Worm (Caenorhabditis elegans) whole organism, early embryonic: ENCODE data around the gene C18H7.1.
A peak's percentile ranks its signal among the peaks of the same experiment; 100 is the strongest.

Experiments
- B0310.2 ChIP-seq: sonication (generic microtip); optimal IDR thresholded peaks from 2 replicates; lab custom pipeline; 2016; ENCODE audit warnings: mild to moderate bottlenecking, missing genetic modification characterization, missing compliant biosample characterization
- F13C5.2 ChIP-seq: sonication (generic microtip); optimal IDR thresholded peaks from 2 replicates; lab custom pipeline; 2017; ENCODE audit warnings: mild to moderate bottlenecking, missing genetic modification characterization, inconsistent platforms, missing compliant biosample characterization
- aly-1 ChIP-seq: sonication (generic microtip); optimal IDR thresholded peaks from 2 replicates; lab custom pipeline; 2016; ENCODE audit warnings: missing genetic modification characterization, missing compliant biosample characterization
- ama-1 ChIP-seq: fragments of 150-350 bp; optimal IDR thresholded peaks from 2 replicates; lab custom pipeline; 2014
- ceh-13 ChIP-seq: fragments of 200-800 bp; sonication (Bioruptor generic); optimal IDR thresholded peaks from 2 replicates; lab custom pipeline; 2018; ENCODE audit warnings: mild to moderate bottlenecking, missing genetic modification characterization, missing compliant biosample characterization
- ceh-36 ChIP-seq: sonication (generic microtip); optimal IDR thresholded peaks from 2 replicates; lab custom pipeline; 2016; ENCODE audit warnings: missing genetic modification characterization, inconsistent platforms, missing compliant biosample characterization
- ets-7 ChIP-seq: sonication (generic microtip); optimal IDR thresholded peaks from 2 replicates; lab custom pipeline; 2016; ENCODE audit warnings: missing genotype, missing genetic modification characterization, missing compliant biosample characterization
- flt-1 ChIP-seq: fragments of 200-800 bp; sonication (Bioruptor generic); IDR thresholded peaks from 2 replicates; pipeline ENCODE4 v1.3.6; 2022; ENCODE audit warnings: missing genetic modification characterization, missing compliant biosample characterization
- hmbx-1 ChIP-seq: sonication (generic microtip); optimal IDR thresholded peaks from 2 replicates; lab custom pipeline; 2016; ENCODE audit warnings: mild to moderate bottlenecking, missing genetic modification characterization, missing compliant biosample characterization
- hmg-4 ChIP-seq: fragments of 200-800 bp; sonication (Bioruptor generic); optimal IDR thresholded peaks from 2 replicates; lab custom pipeline; 2018; ENCODE audit warnings: mild to moderate bottlenecking, missing genetic modification characterization, missing compliant biosample characterization
- hnd-1 ChIP-seq: sonication (generic microtip); optimal IDR thresholded peaks from 2 replicates; lab custom pipeline; 2016; ENCODE audit warnings: missing genetic modification characterization, missing compliant biosample characterization
- pes-1 ChIP-seq: fragments of 200-800 bp; sonication (Bioruptor generic); IDR thresholded peaks from 2 replicates; pipeline ENCODE4 v1.3.6; 2022; ENCODE audit warnings: missing genetic modification reagents, missing genetic modification characterization, missing compliant biosample characterization
- scrt-1 ChIP-seq: fragments of 200-800 bp; sonication (Bioruptor generic); IDR thresholded peaks from 2 replicates; pipeline ENCODE4 v1.3.6; 2022; ENCODE audit warnings: missing genetic modification characterization, missing compliant biosample characterization
- sea-1 ChIP-seq: fragments of 200-800 bp; sonication (Bioruptor generic); conservative IDR thresholded peaks from 2 replicates; pipeline ENCODE4 v1.3.6; 2022; ENCODE audit warnings: missing genetic modification characterization, missing compliant biosample characterization
- tbx-11 ChIP-seq: fragments of 200-800 bp; sonication (Bioruptor generic); IDR thresholded peaks from 2 replicates; pipeline ENCODE4 v1.3.6; 2022; ENCODE audit warnings: missing genetic modification characterization, missing compliant biosample characterization
- tbx-37 ChIP-seq: fragments of 200-800 bp; sonication (Bioruptor generic); conservative IDR thresholded peaks from 2 replicates; pipeline ENCODE4 v1.3.6; 2022; ENCODE audit warnings: missing genetic modification reagents, missing genetic modification characterization, missing compliant biosample characterization
- tra-4 ChIP-seq: sonication (generic microtip); optimal IDR thresholded peaks from 2 replicates; lab custom pipeline; 2017; ENCODE audit warnings: missing genetic modification characterization, missing compliant biosample characterization

The C18H7.1 gene

DNA sequence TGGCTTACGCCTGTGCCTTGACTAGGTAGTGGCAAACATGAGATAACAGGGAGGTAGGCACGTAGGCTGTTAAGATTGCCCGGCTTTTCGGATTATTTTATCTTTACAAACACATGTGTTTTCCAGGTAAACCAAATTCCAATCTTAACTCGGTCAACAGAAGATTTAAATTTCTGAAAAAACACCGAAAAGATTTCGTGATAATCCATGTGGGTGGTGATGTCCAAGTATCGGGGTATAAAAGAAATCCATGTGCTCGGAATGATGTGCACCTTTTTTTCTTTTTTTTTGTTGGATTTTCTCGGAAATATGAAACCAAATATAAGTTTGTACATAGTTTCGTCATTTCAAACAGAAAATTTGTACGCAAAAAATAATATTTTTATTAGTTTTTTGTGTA is 28.1 kb downstream of the C18H7.1 start:
- no peak for TF ChIP-seq tbx-37 (GFP tag; lab: Robert Waterston, UW)
- no peak for TF ChIP-seq hnd-1 (tag; lab: Kevin White, UChicago)
- TF ChIP-seq sea-1 (GFP tag; lab: Robert Waterston, UW) = no peak
- TF ChIP-seq pes-1 (GFP tag; lab: Robert Waterston, UW) = no peak
- TF ChIP-seq flt-1 (GFP tag; lab: Robert Waterston, UW) = no peak
- TF ChIP-seq hmbx-1 = no peak
- no peak for TF ChIP-seq ama-1 (lab: Kevin White, UChicago)
- TF ChIP-seq ceh-36 (tag; lab: Kevin White, UChicago) = no peak
- no peak for TF ChIP-seq tbx-11 (GFP tag; lab: Robert Waterston, UW)
- no peak for TF ChIP-seq hmg-4 (GFP tag; lab: Kevin White, UChicago)
- no peak for TF ChIP-seq ets-7 (tag; lab: Kevin White, UChicago)
- TF ChIP-seq scrt-1 (GFP tag; lab: Robert Waterston, UW) = no peak
- TF ChIP-seq B0310.2 (tag; lab: Kevin White, UChicago) = no peak
- no peak for TF ChIP-seq ceh-13 (GFP tag; lab: Kevin White, UChicago)
- no peak for TF ChIP-seq tra-4 (tag; lab: Kevin White, UChicago)
- no peak for TF ChIP-seq F13C5.2
- no peak for TF ChIP-seq aly-1 (tag; lab: Kevin White, UChicago)

ce11 chrIV:648362-648761 is 33.0 kb downstream of the C18H7.1 start:
- TF ChIP-seq ets-7 (tag; lab: Kevin White, UChicago) (no peak), B0310.2 (tag; lab: Kevin White, UChicago) (no peak), flt-1 (GFP tag; lab: Robert Waterston, UW) (no peak), tbx-11 (GFP tag; lab: Robert Waterston, UW) (no peak), tra-4 (tag; lab: Kevin White, UChicago) (no peak), aly-1 (tag; lab: Kevin White, UChicago) (no peak), ceh-13 (GFP tag; lab: Kevin White, UChicago) (no peak), sea-1 (GFP tag; lab: Robert Waterston, UW) (no peak), hmbx-1 (no peak), tbx-37 (GFP tag; lab: Robert Waterston, UW) (no peak), ama-1 (lab: Kevin White, UChicago) (no peak), hnd-1 (tag; lab: Kevin White, UChicago) (no peak), hmg-4 (GFP tag; lab: Kevin White, UChicago) (no peak), ceh-36 (tag; lab: Kevin White, UChicago) (no peak)

- TF ChIP-seq scrt-1 (GFP tag; lab: Robert Waterston, UW) (no peak), B0310.2 (tag; lab: Kevin White, UChicago) (no peak), sea-1 (GFP tag; lab: Robert Waterston, UW) (no peak), tra-4 (tag; lab: Kevin White, UChicago) (no peak), ama-1 (lab: Kevin White, UChicago) (no peak)
Observed at ce11 chrIV:649365-649764, 34.0 kb downstream of the C18H7.1 start, which contains the start of gene K11H12.9. TSS of gene K11H12.9 (plus strand) at chrIV:649665.

DNA sequence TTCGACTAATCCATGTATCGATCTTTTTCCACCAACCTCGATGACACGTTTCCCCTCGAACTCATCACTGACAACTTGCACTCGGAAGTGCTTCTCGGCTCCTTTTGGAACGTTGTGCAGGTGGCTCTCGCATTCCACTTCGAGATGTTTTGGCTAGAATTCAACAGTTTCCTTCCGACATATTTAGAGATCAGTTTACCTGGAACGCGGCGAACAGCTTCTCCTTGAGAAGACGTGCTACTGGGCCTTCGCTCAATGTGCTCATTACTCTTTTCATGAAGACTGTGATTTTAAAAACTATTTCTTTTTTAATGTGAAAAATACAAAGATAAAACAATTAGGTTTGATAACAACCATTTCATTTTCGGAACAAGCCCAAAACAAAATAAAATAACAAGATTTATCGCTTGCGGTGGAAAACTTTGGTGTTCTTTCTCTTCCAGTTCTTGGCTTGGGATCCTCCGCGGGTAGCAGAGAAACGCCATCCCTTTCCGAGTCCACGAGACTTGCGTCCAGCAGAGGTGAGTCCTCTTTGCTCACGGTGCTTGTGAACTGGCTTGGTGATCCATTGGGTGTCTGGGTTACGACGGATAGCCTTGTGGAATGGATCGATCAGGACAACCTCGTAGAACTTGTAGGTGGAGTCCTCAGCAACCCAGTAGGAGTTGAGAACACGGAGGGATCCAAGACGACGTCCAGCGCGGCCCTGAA is 37.9 kb downstream of the C18H7.1 start, which contains the start of gene K11H12.1:
Gene K11H12.1 (minus strand): TSS at position 284 of the 711 bp plus-strand sequence.
- TF ChIP-seq pes-1 (GFP tag; lab: Robert Waterston, UW) (no peak), hmbx-1 (no peak), ceh-13 (GFP tag; lab: Kevin White, UChicago) (no peak), tbx-11 (GFP tag; lab: Robert Waterston, UW) (no peak), F13C5.2 (no peak), tbx-37 (GFP tag; lab: Robert Waterston, UW) (no peak), flt-1 (GFP tag; lab: Robert Waterston, UW) (no peak)

DNA sequence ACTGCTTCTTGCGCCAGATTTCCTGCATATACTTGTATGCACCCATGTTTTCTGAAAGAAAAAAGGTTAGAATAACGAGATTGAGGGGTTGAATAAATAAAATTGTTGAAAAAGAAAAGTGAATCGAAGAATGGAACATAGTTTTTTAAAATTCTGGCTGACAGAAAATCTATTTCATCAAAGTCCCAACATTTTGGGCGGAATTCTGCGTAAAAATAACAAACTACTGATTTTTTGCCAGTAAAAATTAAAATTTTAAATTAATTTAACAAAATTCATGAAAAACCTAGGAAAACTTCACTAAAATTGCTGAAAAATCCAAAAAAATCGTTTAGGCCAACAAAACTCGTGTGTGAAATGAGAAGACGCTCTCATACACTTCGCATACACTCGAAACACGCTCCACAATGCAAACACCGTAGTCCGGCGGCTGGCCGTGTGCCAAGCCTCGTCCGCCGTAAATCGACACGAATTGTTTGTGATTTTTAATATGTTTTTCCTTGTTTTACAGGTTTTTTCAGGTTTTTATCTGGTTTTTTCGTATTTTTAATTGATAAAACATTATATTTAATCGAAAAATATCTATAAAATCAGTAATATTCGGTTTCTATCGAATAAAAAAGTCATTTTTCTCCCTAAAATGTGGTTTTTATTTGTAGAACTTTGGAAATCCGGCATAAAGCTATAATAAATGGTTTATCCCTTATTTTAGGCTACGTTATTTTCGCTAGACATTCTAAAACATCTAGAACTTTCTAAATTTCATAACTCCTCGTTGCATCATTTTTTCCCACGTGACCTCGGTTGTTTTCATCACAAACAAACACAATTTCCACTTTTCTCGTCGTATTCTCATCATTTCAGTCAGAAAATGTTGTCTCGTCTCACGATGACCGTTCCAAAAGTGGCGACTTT is 39.4 kb downstream of the C18H7.1 start, which contains the start of the genes rpl-15 and K11H12.8:
Gene rpl-15 (minus strand): TSS at position 51 of the 915 bp plus-strand sequence.
Gene K11H12.8 (plus strand): TSS at position 865 of the 915 bp plus-strand sequence.
- no peak for TF ChIP-seq ama-1 (lab: Kevin White, UChicago)
- TF ChIP-seq flt-1 (GFP tag; lab: Robert Waterston, UW) = peak; percentile 92
- peak; percentile 77 for TF ChIP-seq tbx-11 (GFP tag; lab: Robert Waterston, UW)
- TF ChIP-seq pes-1 (GFP tag; lab: Robert Waterston, UW) = peak; percentile 87
- TF ChIP-seq tra-4 (tag; lab: Kevin White, UChicago) = peak; percentile 79
- TF ChIP-seq hmbx-1 = peak; percentile 64
- peak; percentile 78 for TF ChIP-seq ceh-36 (tag; lab: Kevin White, UChicago)
- TF ChIP-seq sea-1 (GFP tag; lab: Robert Waterston, UW) = peak; percentile 95
- peak; percentile 64 for TF ChIP-seq ets-7 (tag; lab: Kevin White, UChicago)
- peak; percentile 91 for TF ChIP-seq tbx-37 (GFP tag; lab: Robert Waterston, UW)
- TF ChIP-seq ceh-13 (GFP tag; lab: Kevin White, UChicago) = peak; percentile 57
- TF ChIP-seq aly-1 (tag; lab: Kevin White, UChicago) = no peak
- TF ChIP-seq B0310.2 (tag; lab: Kevin White, UChicago) = peak; percentile 66
- peak; percentile 99 for TF ChIP-seq F13C5.2
- TF ChIP-seq hmg-4 (GFP tag; lab: Kevin White, UChicago) = peak; percentile 93
- TF ChIP-seq scrt-1 (GFP tag; lab: Robert Waterston, UW) = peak; percentile 83
- TF ChIP-seq hnd-1 (tag; lab: Kevin White, UChicago) = peak; percentile 70

ce11 chrIV:657046-657445 is 41.7 kb downstream of the C18H7.1 start:
- TF ChIP-seq aly-1 (tag; lab: Kevin White, UChicago) (no peak), scrt-1 (GFP tag; lab: Robert Waterston, UW) (no peak), F13C5.2 (no peak), ceh-36 (tag; lab: Kevin White, UChicago) (no peak), ets-7 (tag; lab: Kevin White, UChicago) (no peak), ceh-13 (GFP tag; lab: Kevin White, UChicago) (no peak), hnd-1 (tag; lab: Kevin White, UChicago) (no peak), tra-4 (tag; lab: Kevin White, UChicago) (no peak), tbx-11 (GFP tag; lab: Robert Waterston, UW) (no peak), tbx-37 (GFP tag; lab: Robert Waterston, UW) (no peak), hmg-4 (GFP tag; lab: Kevin White, UChicago) (no peak), hmbx-1 (no peak), flt-1 (GFP tag; lab: Robert Waterston, UW) (no peak), B0310.2 (tag; lab: Kevin White, UChicago) (no peak), pes-1 (GFP tag; lab: Robert Waterston, UW) (no peak), ama-1 (lab: Kevin White, UChicago) (no peak), sea-1 (GFP tag; lab: Robert Waterston, UW) (no peak)
